Worm (Caenorhabditis elegans) whole organism, midembryonic: ENCODE measurements around the gene ostf-4.

Experiments used
- T22C8.4 ChIP-seq: fragments of 200-800 bp; sonication (Bioruptor generic); IDR thresholded peaks from 2 replicates; pipeline ENCODE4 v1.3.6; 2022; ENCODE audit warnings: missing genetic modification characterization, missing compliant biosample characterization
- flt-1 ChIP-seq: fragments of 200-800 bp; sonication (Bioruptor generic); IDR thresholded peaks from 2 replicates; pipeline ENCODE4 v1.3.6; 2022; ENCODE audit warnings: missing genetic modification characterization, missing compliant biosample characterization
- klf-2 ChIP-seq: fragments of 200-800 bp; sonication (Bioruptor generic); conservative IDR thresholded peaks from 2 replicates; pipeline ENCODE4 v1.3.6; 2022; ENCODE audit warnings: missing genetic modification reagents, missing genetic modification characterization, missing compliant biosample characterization
- med-1 ChIP-seq: sonication (generic microtip); optimal IDR thresholded peaks from 2 replicates; lab custom pipeline; 2017; ENCODE audit warnings: missing genetic modification characterization, mild to moderate bottlenecking, missing compliant biosample characterization, antibody characterized with exemption, missing genetic modification reagents; ENCODE audit not compliant: insufficient read depth
- ref-1 ChIP-seq: fragments of 200-800 bp; sonication (Bioruptor generic); conservative IDR thresholded peaks from 2 replicates; pipeline ENCODE4 v1.3.6; 2022; ENCODE audit warnings: missing genetic modification reagents, missing genetic modification characterization, missing compliant biosample characterization
- tab-1 ChIP-seq: fragments of 200-800 bp; sonication (Bioruptor generic); IDR thresholded peaks from 2 replicates; pipeline ENCODE4 v1.3.6; 2022; ENCODE audit warnings: missing genetic modification characterization, missing compliant biosample characterization
- ztf-23 ChIP-seq: fragments of 200-800 bp; sonication (Bioruptor generic); IDR thresholded peaks from 2 replicates; pipeline ENCODE4 v1.3.6; 2022; ENCODE audit warnings: missing genetic modification reagents, missing genetic modification characterization, missing compliant biosample characterization
- ztf-29 ChIP-seq: fragments of 200-800 bp; sonication (Bioruptor generic); IDR thresholded peaks from 2 replicates; pipeline ENCODE4 v1.3.6; 2022; ENCODE audit warnings: missing genetic modification reagents, missing genetic modification characterization, missing compliant biosample characterization

DNA sequence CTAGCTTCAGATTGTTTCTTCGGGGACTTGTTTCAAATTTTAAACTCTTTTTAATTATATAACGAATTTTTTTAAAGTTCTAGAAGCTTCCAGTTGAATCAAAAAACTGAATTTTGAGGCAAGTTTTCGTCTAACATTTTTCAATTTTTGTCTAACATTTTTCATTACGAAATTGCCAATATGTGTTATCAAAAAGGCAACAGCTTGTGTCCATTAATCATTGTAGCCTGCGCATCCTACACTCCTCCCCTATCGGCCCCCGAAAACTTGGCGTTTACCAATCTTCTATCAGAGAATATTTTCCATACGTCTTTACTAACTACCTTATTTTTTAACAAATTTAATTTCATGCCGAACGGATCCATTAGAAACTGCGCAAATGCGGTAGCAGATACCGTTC, 18.3 kb downstream of the ostf-4 start, which contains the start of gene vglu-3:
- no peak for TF ChIP-seq med-1 (GFP tag; lab: Kevin White, UChicago)
- TF ChIP-seq ztf-29 (GFP tag; lab: Robert Waterston, UW), result no peak
- TF ChIP-seq flt-1, result no peak
- no peak for TF ChIP-seq klf-2 (GFP tag; lab: Robert Waterston, UW)
- TF ChIP-seq ztf-23 (GFP tag; lab: Robert Waterston, UW), result no peak
- no peak for TF ChIP-seq tab-1 (GFP tag; lab: Robert Waterston, UW)
- TF ChIP-seq T22C8.4, result no peak
- TF ChIP-seq ref-1, result no peak
